Fruit fly (Drosophila melanogaster) whole organism, embryonic: ENCODE data around the gene ghi.

ENCODE experiments used
- Atf3 ChIP-seq: fragments of 200-800 bp; sonication (Bioruptor generic); optimal IDR thresholded peaks from 3 replicates; lab custom pipeline; 2016; ENCODE audit warnings: missing biosample characterization, missing genetic modification characterization
- B-H1 ChIP-seq: fragments of 200-800 bp; sonication (Bioruptor generic); IDR thresholded peaks from 3 replicates; pipeline ENCODE4 v1.3.6; 2022; ENCODE audit warnings: missing biosample characterization, missing genetic modification characterization
- B-H2 ChIP-seq: fragments of 200-800 bp; sonication (Bioruptor generic); optimal IDR thresholded peaks from 2 replicates; lab custom pipeline; 2018; ENCODE audit warnings: missing biosample characterization, mild to moderate bottlenecking, missing genetic modification characterization
- Bteb2 ChIP-seq: fragments of 200-800 bp; sonication (Bioruptor generic); optimal IDR thresholded peaks from 2 replicates; lab custom pipeline; 2016; ENCODE audit warnings: missing biosample characterization, missing genetic modification characterization
- CG10267 ChIP-seq: fragments of 200-800 bp; sonication (Bioruptor generic); optimal IDR thresholded peaks from 2 replicates; lab custom pipeline; 2018; ENCODE audit warnings: missing biosample characterization, mild to moderate bottlenecking, missing genetic modification characterization, moderate library complexity
- CG10979 ChIP-seq: fragments of 200-800 bp; sonication (Bioruptor generic); optimal IDR thresholded peaks from 2 replicates; lab custom pipeline; 2018; ENCODE audit warnings: missing biosample characterization, mild to moderate bottlenecking, missing genetic modification characterization, moderate library complexity
- CG12299 ChIP-seq: fragments of 200-800 bp; sonication (Bioruptor generic); optimal IDR thresholded peaks from 2 replicates; lab custom pipeline; 2018; ENCODE audit warnings: missing biosample characterization, mild to moderate bottlenecking, missing genetic modification characterization
- CG12391 ChIP-seq: fragments of 200-800 bp; sonication (Bioruptor generic); optimal IDR thresholded peaks from 3 replicates; lab custom pipeline; 2018; ENCODE audit warnings: missing biosample characterization, mild to moderate bottlenecking, missing genetic modification characterization, moderate library complexity
- CG15479 ChIP-seq: fragments of 200-800 bp; sonication (Bioruptor generic); optimal IDR thresholded peaks from 3 replicates; lab custom pipeline; 2019; ENCODE audit warnings: missing biosample characterization, mild to moderate bottlenecking, missing genetic modification characterization, moderate library complexity
- CG15601 ChIP-seq: fragments of 200-800 bp; sonication (Bioruptor generic); optimal IDR thresholded peaks from 3 replicates; lab custom pipeline; 2019; ENCODE audit warnings: missing biosample characterization, mild to moderate bottlenecking, missing genetic modification characterization, moderate library complexity
- CG1603 ChIP-seq: fragments of 200-800 bp; sonication (Bioruptor generic); optimal IDR thresholded peaks from 2 replicates; lab custom pipeline; 2019; ENCODE audit warnings: missing biosample characterization, mild to moderate bottlenecking, missing genetic modification characterization, moderate library complexity
- CG31388 ChIP-seq: fragments of 200-800 bp; sonication (Bioruptor generic); optimal IDR thresholded peaks from 2 replicates; lab custom pipeline; 2016; ENCODE audit warnings: missing biosample characterization, missing genetic modification characterization
- CG31441 ChIP-seq: fragments of 200-800 bp; sonication (Bioruptor generic); IDR thresholded peaks from 2 replicates; pipeline ENCODE4 v1.3.6; 2022; ENCODE audit warnings: missing biosample characterization, missing genetic modification characterization
- CG4282 ChIP-seq: fragments of 200-800 bp; sonication (Bioruptor generic); optimal IDR thresholded peaks from 2 replicates; lab custom pipeline; 2016; ENCODE audit warnings: missing biosample characterization, missing genetic modification characterization
- CG5245 ChIP-seq: fragments of 200-800 bp; sonication (Bioruptor generic); optimal IDR thresholded peaks from 3 replicates; lab custom pipeline; 2016; ENCODE audit warnings: missing biosample characterization, missing genetic modification characterization
- CG6654 ChIP-seq: fragments of 200-800 bp; sonication (Bioruptor generic); optimal IDR thresholded peaks from 2 replicates; lab custom pipeline; 2017; ENCODE audit warnings: missing biosample characterization, mild to moderate bottlenecking, missing genetic modification characterization
- CG7839 ChIP-seq: fragments of 200-800 bp; sonication (Bioruptor generic); optimal IDR thresholded peaks from 3 replicates; lab custom pipeline; 2018; ENCODE audit warnings: missing biosample characterization, mild to moderate bottlenecking, missing genetic modification characterization, moderate library complexity
- CG8765 ChIP-seq: fragments of 200-800 bp; sonication (Bioruptor generic); IDR thresholded peaks from 2 replicates; pipeline ENCODE4 v1.3.6; 2022; ENCODE audit warnings: missing biosample characterization, missing genetic modification characterization
- CG9932 ChIP-seq: fragments of 200-800 bp; sonication (Bioruptor generic); IDR thresholded peaks from 2 replicates; pipeline ENCODE4 v1.3.6; 2022; ENCODE audit warnings: missing biosample characterization, missing genetic modification characterization
- D19B ChIP-seq: fragments of 200-800 bp; sonication (Bioruptor generic); optimal IDR thresholded peaks from 2 replicates; lab custom pipeline; 2017; ENCODE audit warnings: missing biosample characterization, mild to moderate bottlenecking, missing genetic modification characterization
- Dad ChIP-seq: fragments of 200-800 bp; sonication (Bioruptor generic); optimal IDR thresholded peaks from 3 replicates; lab custom pipeline; 2016; ENCODE audit warnings: missing biosample characterization, missing genetic modification characterization
- Dip3 ChIP-seq: fragments of 200-800 bp; sonication (Bioruptor generic); optimal IDR thresholded peaks from 3 replicates; lab custom pipeline; 2016; ENCODE audit warnings: missing biosample characterization, missing genetic modification characterization
- E2f1 ChIP-seq: fragments of 200-800 bp; sonication (Bioruptor generic); IDR thresholded peaks from 2 replicates; pipeline ENCODE4 v1.3.6; 2022; ENCODE audit warnings: missing biosample characterization, missing genetic modification characterization
- ERR ChIP-seq: fragments of 200-800 bp; sonication (Bioruptor generic); optimal IDR thresholded peaks from 2 replicates; lab custom pipeline; 2016; ENCODE audit warnings: missing biosample characterization, missing genetic modification characterization
- GATAe ChIP-seq: fragments of 200-800 bp; sonication (Bioruptor generic); conservative IDR thresholded peaks from 2 replicates; pipeline ENCODE4 v1.3.6; 2022; ENCODE audit warnings: missing biosample characterization, missing genetic modification characterization
- Lhr ChIP-seq: fragments of 200-800 bp; sonication (Bioruptor generic); optimal IDR thresholded peaks from 3 replicates; lab custom pipeline; 2017; ENCODE audit warnings: mild to moderate bottlenecking, missing biosample characterization, missing genetic modification reagents, missing genetic modification characterization
- Meics ChIP-seq: fragments of 200-800 bp; sonication (Bioruptor generic); optimal IDR thresholded peaks from 2 replicates; lab custom pipeline; 2017; ENCODE audit warnings: missing biosample characterization, mild to moderate bottlenecking, missing genetic modification characterization
- Pdp1 ChIP-seq, 2 experiments: fragments of 200-800 bp; sonication (Bioruptor generic); optimal IDR thresholded peaks; 3 replicates each; lab custom pipeline; 2016; ENCODE audit warnings: missing biosample characterization in 2 of 2, missing genetic modification characterization in 2 of 2, mild to moderate bottlenecking in 1 of 2, moderate library complexity in 1 of 2
- Xrp1 ChIP-seq: fragments of 200-800 bp; sonication (Bioruptor generic); IDR thresholded peaks from 2 replicates; pipeline ENCODE4 v1.3.6; 2022; ENCODE audit warnings: missing biosample characterization, missing genetic modification characterization
- YL-1 ChIP-seq: fragments of 200-800 bp; sonication (Bioruptor generic); optimal IDR thresholded peaks from 3 replicates; lab custom pipeline; 2017; ENCODE audit warnings: missing biosample characterization, mild to moderate bottlenecking, missing genetic modification characterization
- br ChIP-seq: fragments of >200 bp; optimal IDR thresholded peaks from 2 replicates; lab custom pipeline; 2017
- dan ChIP-seq: fragments of 200-800 bp; sonication (Bioruptor generic); IDR thresholded peaks from 2 replicates; pipeline ENCODE4 v1.3.6; 2022; ENCODE audit warnings: missing biosample characterization, missing genetic modification characterization
- dpn ChIP-seq, 2 experiments: fragments of 200-800 bp; sonication (Bioruptor generic); optimal IDR thresholded peaks; 3 replicates each; lab custom pipeline; 2016; ENCODE audit warnings: missing biosample characterization in 2 of 2, missing genetic modification characterization in 2 of 2
- dysf ChIP-seq: fragments of 200-800 bp; sonication (Bioruptor generic); IDR thresholded peaks from 3 replicates; pipeline ENCODE4 v1.3.6; 2022; ENCODE audit warnings: missing biosample characterization, missing genetic modification characterization
- eve ChIP-seq, 2 experiments: fragments of >200 bp; optimal IDR thresholded peaks; 2 replicates each; lab custom pipeline; 2017; ENCODE audit warnings: missing biosample characterization in 2 of 2, missing genetic modification characterization in 2 of 2
- ewg ChIP-seq: fragments of 200-800 bp; sonication (Bioruptor generic); optimal IDR thresholded peaks from 3 replicates; lab custom pipeline; 2017; ENCODE audit warnings: mild to moderate bottlenecking, missing biosample characterization, missing genetic modification reagents, missing genetic modification characterization
- exex ChIP-seq: fragments of 200-800 bp; sonication (Bioruptor generic); optimal IDR thresholded peaks from 4 replicates; lab custom pipeline; 2018; ENCODE audit warnings: missing biosample characterization, mild to moderate bottlenecking, missing genetic modification characterization, moderate library complexity
- fd3F ChIP-seq: fragments of 200-800 bp; sonication (Bioruptor generic); optimal IDR thresholded peaks from 2 replicates; lab custom pipeline; 2018; ENCODE audit warnings: missing biosample characterization, mild to moderate bottlenecking, missing genetic modification characterization, moderate library complexity
- grau ChIP-seq: fragments of 200-800 bp; optimal IDR thresholded peaks from 3 replicates; lab custom pipeline; 2019; ENCODE audit warnings: missing biosample characterization, mild to moderate bottlenecking, missing genetic modification characterization, moderate library complexity
- jing ChIP-seq: fragments of 200-800 bp; sonication (Bioruptor generic); optimal IDR thresholded peaks from 2 replicates; lab custom pipeline; 2018; ENCODE audit warnings: missing biosample characterization, mild to moderate bottlenecking, missing genetic modification characterization
- psq ChIP-seq: fragments of 200-800 bp; sonication (Bioruptor generic); optimal IDR thresholded peaks from 2 replicates; lab custom pipeline; 2017; ENCODE audit warnings: missing biosample characterization, missing genetic modification characterization
- pum ChIP-seq: fragments of 200-800 bp; sonication (Bioruptor generic); optimal IDR thresholded peaks from 2 replicates; lab custom pipeline; 2016; ENCODE audit warnings: missing biosample characterization, missing genetic modification characterization
- pzg ChIP-seq: fragments of 200-800 bp; sonication (Bioruptor generic); optimal IDR thresholded peaks from 3 replicates; lab custom pipeline; 2018; ENCODE audit warnings: missing biosample characterization, mild to moderate bottlenecking, missing genetic modification characterization, moderate library complexity
- rib ChIP-seq: fragments of 200-800 bp; sonication (Bioruptor generic); IDR thresholded peaks from 2 replicates; pipeline ENCODE4 v1.3.6; 2022; ENCODE audit warnings: missing biosample characterization, missing genetic modification characterization
- schlank ChIP-seq: fragments of 200-800 bp; sonication (Bioruptor generic); optimal IDR thresholded peaks from 2 replicates; lab custom pipeline; 2018; ENCODE audit warnings: missing biosample characterization, mild to moderate bottlenecking, missing genetic modification characterization
- stwl ChIP-seq: fragments of 200-800 bp; sonication (Bioruptor generic); optimal IDR thresholded peaks from 3 replicates; lab custom pipeline; 2018; ENCODE audit warnings: missing biosample characterization, mild to moderate bottlenecking, missing genetic modification characterization, moderate library complexity
- tna ChIP-seq: fragments of 200-800 bp; sonication (Bioruptor generic); IDR thresholded peaks from 2 replicates; pipeline ENCODE4 v1.3.6; 2022; ENCODE audit warnings: missing biosample characterization, missing genetic modification characterization; ENCODE audit not compliant: partially characterized antibody
- wdn ChIP-seq: fragments of 200-800 bp; sonication (Bioruptor generic); IDR thresholded peaks from 2 replicates; pipeline ENCODE4 v1.3.6; 2022; ENCODE audit warnings: missing biosample characterization, missing genetic modification characterization
- zen ChIP-seq: fragments of 200-800 bp; sonication (Bioruptor generic); optimal IDR thresholded peaks from 3 replicates; lab custom pipeline; 2018; ENCODE audit warnings: missing biosample characterization, mild to moderate bottlenecking, missing genetic modification characterization, moderate library complexity
- zf30C ChIP-seq: fragments of 200-800 bp; sonication (Bioruptor generic); optimal IDR thresholded peaks from 3 replicates; lab custom pipeline; 2018; ENCODE audit warnings: missing biosample characterization, mild to moderate bottlenecking, missing genetic modification characterization

The ghi gene

DNA sequence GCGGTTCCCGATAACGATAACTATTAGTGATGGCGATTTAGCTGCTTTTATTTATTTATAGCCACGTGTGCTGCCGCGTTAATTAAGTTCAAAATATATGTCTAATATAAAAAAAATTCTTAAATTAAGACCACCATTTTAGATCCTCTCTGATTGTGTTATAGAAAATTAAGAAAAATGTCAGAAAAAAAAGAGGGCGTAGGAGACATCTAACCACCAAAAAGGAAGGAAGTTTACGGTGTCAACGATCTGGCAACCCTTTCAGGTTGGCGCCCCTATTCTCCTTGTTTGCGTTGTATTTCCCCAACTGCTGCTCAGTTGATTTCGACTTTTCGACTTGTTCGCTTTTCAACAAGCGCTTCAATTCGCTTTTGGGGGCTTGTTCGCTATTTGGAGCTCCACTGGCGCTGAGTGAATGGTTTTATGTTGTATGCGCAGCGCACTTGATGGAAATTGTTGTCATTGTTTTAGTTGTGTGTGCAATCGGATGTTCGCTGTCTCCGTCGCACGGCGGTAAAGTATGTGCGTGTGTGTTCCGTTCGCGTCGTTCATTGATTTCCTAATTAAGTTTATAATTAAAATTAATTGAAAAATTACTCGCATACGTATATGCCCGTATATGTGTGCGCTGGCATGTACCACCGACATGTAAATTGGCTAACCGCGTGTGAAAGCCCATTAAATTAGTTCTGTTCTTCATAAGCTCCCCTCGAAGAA lies 9.3 kb downstream of the ghi start, which contains the start of the genes CG3434 and CG44838 (continued):
- no peak for TF ChIP-seq ERR (GFP tag; lab: Kevin White, UChicago)
- peak; percentile 82 for TF ChIP-seq CG10267 (tag; lab: Kevin White, UChicago)
- TF ChIP-seq schlank (tag; lab: Kevin White, UChicago): no peak
- TF ChIP-seq GATAe (GFP tag; lab: Robert Waterston, UW): no peak
- TF ChIP-seq Lhr (GFP tag; lab: Kevin White, UChicago): peak; percentile 70
- peak; percentile 98 for TF ChIP-seq CG15601 (tag; lab: Kevin White, UChicago)
- peak; percentile 32 for TF ChIP-seq CG31388 (GFP tag; lab: Kevin White, UChicago)
- no peak for TF ChIP-seq eve (GFP tag; optimal IDR thresholded peaks at IDR 0.05; lab: Kevin White, UChicago)
- peak; percentile 69 for TF ChIP-seq B-H1 (GFP tag; lab: Robert Waterston, UW)
- peak; percentile 74 for TF ChIP-seq CG12299 (tag; lab: Kevin White, UChicago)
- TF ChIP-seq Pdp1 (GFP tag; optimal IDR thresholded peaks at IDR 0.05; lab: Kevin White, UChicago): peak; percentile 57 to 65
- TF ChIP-seq E2f1 (GFP tag; lab: Robert Waterston, UW): peak; percentile 73
- TF ChIP-seq CG31441 (GFP tag; lab: Robert Waterston, UW): peak; percentile 87
- no peak for TF ChIP-seq br (lab: Kevin White, UChicago)
- TF ChIP-seq CG8765 (GFP tag; lab: Robert Waterston, UW): peak; percentile 64
- peak; percentile 84 for TF ChIP-seq grau (tag; lab: Kevin White, UChicago)
- TF ChIP-seq tna (GFP tag; lab: Robert Waterston, UW): no peak
- peak; percentile 58 for TF ChIP-seq YL-1 (GFP tag; lab: Kevin White, UChicago)
- peak; percentile 48 for TF ChIP-seq Dip3 (GFP tag; lab: Kevin White, UChicago)
- peak; percentile 86 for TF ChIP-seq Xrp1
- peak; percentile 68 for TF ChIP-seq fd3F (GFP tag; lab: Kevin White, UChicago)
- TF ChIP-seq dan (GFP tag; lab: Robert Waterston, UW): no peak
- no peak for TF ChIP-seq jing
- TF ChIP-seq ewg: peak; percentile 69
- no peak for TF ChIP-seq CG1603 (tag; lab: Kevin White, UChicago)
- TF ChIP-seq CG4282 (GFP tag; lab: Kevin White, UChicago): peak; percentile 48
- no peak for TF ChIP-seq zf30C (GFP tag; lab: Kevin White, UChicago)
- TF ChIP-seq rib (GFP tag; lab: Robert Waterston, UW): no peak
- TF ChIP-seq CG7839 (tag; lab: Kevin White, UChicago): peak; percentile 82
- peak; percentile 87 for TF ChIP-seq CG9932 (GFP tag; lab: Robert Waterston, UW)
- TF ChIP-seq exex (tag; lab: Kevin White, UChicago): peak; percentile 45
- peak; percentile 76 for TF ChIP-seq CG5245 (GFP tag; lab: Kevin White, UChicago)
- TF ChIP-seq Meics: peak; percentile 82
- TF ChIP-seq Bteb2 (GFP tag; lab: Kevin White, UChicago): peak; percentile 72
- peak; percentile 77 for TF ChIP-seq psq (GFP tag; lab: Kevin White, UChicago)
- peak; percentile 90 for TF ChIP-seq CG12391
- peak; percentile 48 for TF ChIP-seq pzg (GFP tag; lab: Kevin White, UChicago)
- TF ChIP-seq zen (tag; lab: Kevin White, UChicago): peak; percentile 74
- TF ChIP-seq pum: peak; percentile 73
- peak; percentile 57 for TF ChIP-seq D19B (GFP tag; lab: Kevin White, UChicago)
- TF ChIP-seq CG10979 (tag; lab: Kevin White, UChicago): peak; percentile 73
- TF ChIP-seq Dad: peak; percentile 71
- TF ChIP-seq CG15479 (GFP tag; lab: Kevin White, UChicago): peak; percentile 19
- TF ChIP-seq B-H2 (GFP tag; lab: Kevin White, UChicago): peak; percentile 79
- peak; percentile 73 for TF ChIP-seq Atf3 (GFP tag; lab: Kevin White, UChicago)
- TF ChIP-seq stwl (tag; lab: Kevin White, UChicago): peak; percentile 75
- no peak for TF ChIP-seq CG6654 (GFP tag; lab: Kevin White, UChicago)
- peak; percentile 74 to 84 for TF ChIP-seq dpn (GFP tag; optimal IDR thresholded peaks at IDR 0.05; lab: Kevin White, UChicago)
- peak; percentile 76 for TF ChIP-seq dysf
- peak; percentile 40; the same call in 1 of the 2 replicates for TF ChIP-seq wdn (GFP tag; lab: Robert Waterston, UW)
